Fruit fly (Drosophila melanogaster): ENCODE results near the gene chico.

The chico gene

dm6 chr2L:10220501-10221386, 26.1 kb downstream of the chico start, which contains the start of the genes Npc1a and Prosalpha6 (continued):
- TF ChIP-seq crol (GFP tag; IDR thresholded peaks at IDR 0.05): no peak
- no peak for TF ChIP-seq CG11696 (GFP tag; IDR thresholded peaks at IDR 0.05)
- 0 out of 2 replicates have a peak, but pooled peaks have one; percentile 43 for TF ChIP-seq sna (GFP tag; IDR thresholded peaks at IDR 0.05; ENCODE audit: partially characterized antibody)
- TF ChIP-seq Fer1 (GFP tag; optimal IDR thresholded peaks at IDR 0.05): peak; percentile 5
- TF ChIP-seq ab (GFP tag; optimal IDR thresholded peaks at IDR 0.05): peak; percentile 20
- peak in 1 of 2 experiments; percentile 58 for TF ChIP-seq insv (GFP tag; optimal IDR thresholded peaks at IDR 0.05)
- peak; percentile 63 for TF ChIP-seq CG12659 (GFP tag; optimal IDR thresholded peaks at IDR 0.05)
- TF ChIP-seq stwl (tag; optimal IDR thresholded peaks at IDR 0.05): peak; percentile 34
- TF ChIP-seq Max (GFP tag; optimal IDR thresholded peaks at IDR 0.05): peak; percentile 43
- no peak for TF ChIP-seq CG10274 (GFP tag; optimal IDR thresholded peaks at IDR 0.05)
- TF ChIP-seq knrl (GFP tag; IDR thresholded peaks at IDR 0.05; ENCODE audit: partially characterized antibody): peak; percentile 74
- TF ChIP-seq onecut (GFP tag; IDR thresholded peaks at IDR 0.05): no peak
- TF ChIP-seq unc-4 (GFP tag; IDR thresholded peaks at IDR 0.05; ENCODE audit: partially characterized antibody): peak; percentile 67
- peak; percentile 25 for TF ChIP-seq CG17802 (tag; optimal IDR thresholded peaks at IDR 0.05)
- TF ChIP-seq Pdp1 (GFP tag; optimal IDR thresholded peaks at IDR 0.05): peak; percentile 9 to 40
- TF ChIP-seq CG1792 (GFP tag; optimal IDR thresholded peaks at IDR 0.05): no peak
- TF ChIP-seq Doc3 (GFP tag; IDR thresholded peaks at IDR 0.05; ENCODE audit: partially characterized antibody): 0 out of 3 replicates have a peak, but pooled peaks have one; percentile 28
- TF ChIP-seq CG9727 (GFP tag; optimal IDR thresholded peaks at IDR 0.05): peak; percentile 12
- TF ChIP-seq hb (GFP tag; IDR thresholded peaks at IDR 0.05; ENCODE audit: partially characterized antibody): peak; percentile 71; the same call in 1 of the 3 replicates
- no peak for TF ChIP-seq Mes4 (GFP tag; optimal IDR thresholded peaks at IDR 0.05)
- no peak for TF ChIP-seq CG9932 (GFP tag; IDR thresholded peaks at IDR 0.05)
- TF ChIP-seq row (GFP tag; IDR thresholded peaks at IDR 0.05): peak; percentile 71
- TF ChIP-seq CG7745 (tag; optimal IDR thresholded peaks at IDR 0.05): no peak
- peak; percentile 30 for TF ChIP-seq Mad (GFP tag; optimal IDR thresholded peaks at IDR 0.05)
- no peak for TF ChIP-seq vvl (GFP tag; IDR thresholded peaks at IDR 0.05)
- peak; percentile 56; the same call in 2 of the 3 replicates for TF ChIP-seq CG6791 (GFP tag; IDR thresholded peaks at IDR 0.05; ENCODE audit: partially characterized antibody)
- peak; percentile 31 for TF ChIP-seq exex (tag; optimal IDR thresholded peaks at IDR 0.05)
- peak; percentile 50; the same call in 1 of the 2 replicates for TF ChIP-seq bbx (GFP tag; IDR thresholded peaks at IDR 0.05; ENCODE audit: partially characterized antibody)
- TF ChIP-seq ara (GFP tag; IDR thresholded peaks at IDR 0.05): no peak
- TF ChIP-seq MESR4 (GFP tag; optimal IDR thresholded peaks at IDR 0.05): peak; percentile 36
- TF ChIP-seq CG34224 (GFP tag; IDR thresholded peaks at IDR 0.05; ENCODE audit: partially characterized antibody): no peak
- TF ChIP-seq zen2 (GFP tag; IDR thresholded peaks at IDR 0.05; ENCODE audit: partially characterized antibody): no peak; the same call in 2 of the 3 replicates
- no peak for TF ChIP-seq CG14965 (GFP tag; optimal IDR thresholded peaks at IDR 0.05; ENCODE audit: borderline replicate concordance)
- no peak for TF ChIP-seq fd3F (GFP tag; optimal IDR thresholded peaks at IDR 0.05)
- TF ChIP-seq Dref (GFP tag; IDR thresholded peaks at IDR 0.05): peak; percentile 79
- TF ChIP-seq HLH54F (GFP tag; optimal IDR thresholded peaks at IDR 0.05): peak; percentile 5
- TF ChIP-seq CG12744 (GFP tag; optimal IDR thresholded peaks at IDR 0.05): no peak
- no peak for TF ChIP-seq pnt (GFP tag; optimal IDR thresholded peaks at IDR 0.05)
- peak; percentile 11 for TF ChIP-seq Myb (GFP tag; optimal IDR thresholded peaks at IDR 0.05)
- peak; percentile 77 for TF ChIP-seq pzg (GFP tag; optimal IDR thresholded peaks at IDR 0.05)
- TF ChIP-seq CG4730 (GFP tag; IDR thresholded peaks at IDR 0.05): no peak
- TF ChIP-seq Blimp-1 (GFP tag; optimal IDR thresholded peaks at IDR 0.05): no peak
- no peak for TF ChIP-seq her (GFP tag; optimal IDR thresholded peaks at IDR 0.05)
- peak; percentile 50; the same call in 1 of the 3 replicates for TF ChIP-seq CG14860 (GFP tag; IDR thresholded peaks at IDR 0.05; ENCODE audit: partially characterized antibody)
- TF ChIP-seq so (GFP tag; IDR thresholded peaks at IDR 0.05): peak; percentile 39; the same call in 1 of the 3 replicates
- TF ChIP-seq CG31365 (tag; optimal IDR thresholded peaks at IDR 0.05): no peak
- TF ChIP-seq Atf6 (GFP tag; IDR thresholded peaks at IDR 0.05): no peak
